Worm (Caenorhabditis elegans) whole organism, L4 larva: ENCODE data around the gene F37C12.18.

Source experiments
- F37D6.2 ChIP-seq: sonication (generic microtip); optimal IDR thresholded peaks from 2 replicates; lab custom pipeline; 2016; ENCODE audit warnings: mild to moderate bottlenecking, missing genetic modification characterization, missing compliant biosample characterization
- Y105C5A.15 ChIP-seq: fragments of 200-800 bp; sonication (Bioruptor generic); IDR thresholded peaks from 2 replicates; pipeline ENCODE4 v1.3.6; 2022; ENCODE audit warnings: missing genetic modification characterization, missing compliant biosample characterization
- Y48G9A.11 ChIP-seq: fragments of 200-800 bp; sonication (Bioruptor generic); IDR thresholded peaks from 2 replicates; pipeline ENCODE4 v1.3.6; 2022; ENCODE audit warnings: missing genetic modification reagents, missing genetic modification characterization, missing compliant biosample characterization
- ZK337.2 ChIP-seq: fragments of 200-800 bp; sonication (Bioruptor generic); IDR thresholded peaks from 2 replicates; pipeline ENCODE4 v1.3.6; 2022; ENCODE audit warnings: missing genetic modification reagents, missing genetic modification characterization, missing compliant biosample characterization
- aha-1 ChIP-seq: fragments of 150-350 bp; peaks from one replicate; lab custom pipeline; 2014; ENCODE audit warnings: missing biosample characterization, missing genetic modification characterization
- ama-1 ChIP-seq: fragments of 150-350 bp; optimal IDR thresholded peaks from 2 replicates; lab custom pipeline; 2014; ENCODE audit warnings: inconsistent platforms, mixed read lengths
- ceh-20 ChIP-seq: fragments of 200-800 bp; sonication (Bioruptor generic); IDR thresholded peaks from 2 replicates; pipeline ENCODE4 v1.3.6; 2022; ENCODE audit warnings: missing genetic modification reagents, missing genetic modification characterization, missing compliant biosample characterization
- ceh-28 ChIP-seq: fragments of 150-350 bp; optimal IDR thresholded peaks from 2 replicates; lab custom pipeline; 2014; ENCODE audit warnings: missing biosample characterization, missing genetic modification reagents, missing genetic modification characterization
- ceh-32 ChIP-seq: sonication (generic microtip); optimal IDR thresholded peaks from 2 replicates; lab custom pipeline; 2016; ENCODE audit warnings: mild to moderate bottlenecking, missing genetic modification characterization, missing compliant biosample characterization; ENCODE audit not compliant: poor library complexity
- ceh-44 ChIP-seq: fragments of 200-800 bp; sonication (Bioruptor generic); IDR thresholded peaks from 2 replicates; pipeline ENCODE4 v1.3.6; 2022; ENCODE audit warnings: missing genetic modification reagents, missing genetic modification characterization, missing compliant biosample characterization
- ceh-62 ChIP-seq: sonication (generic microtip); optimal IDR thresholded peaks from 2 replicates; lab custom pipeline; 2017; ENCODE audit warnings: missing biosample characterization, missing genetic modification characterization
- daf-16 ChIP-seq, 3 experiments: sonication (generic microtip); optimal IDR thresholded peaks; 2 replicates each; lab custom pipeline; 2016 to 2017; ENCODE audit warnings: missing genetic modification characterization in 3 of 3, missing genetic modification reagents in 3 of 3, mild to moderate bottlenecking in 2 of 3, missing compliant biosample characterization in 2 of 3, missing biosample characterization in 1 of 3, moderate library complexity in 1 of 3
- daf-19 ChIP-seq: fragments of 200-800 bp; sonication (Bioruptor generic); conservative IDR thresholded peaks from 2 replicates; pipeline ENCODE4 v1.3.6; 2022; ENCODE audit warnings: missing genetic modification characterization, missing compliant biosample characterization
- daf-8 ChIP-seq: fragments of 200-800 bp; sonication (Bioruptor generic); IDR thresholded peaks from 2 replicates; pipeline ENCODE4 v1.3.6; 2022; ENCODE audit warnings: missing genetic modification characterization, missing compliant biosample characterization
- dmd-6 ChIP-seq: fragments of 200-800 bp; sonication (Bioruptor generic); IDR thresholded peaks from 2 replicates; pipeline ENCODE4 v1.3.6; 2022; ENCODE audit warnings: missing genetic modification reagents, missing genetic modification characterization, missing compliant biosample characterization
- egl-43 ChIP-seq: fragments of 200-800 bp; sonication (Bioruptor generic); IDR thresholded peaks from 2 replicates; pipeline ENCODE4 v1.3.6; 2022; ENCODE audit warnings: missing genetic modification reagents, missing genetic modification characterization, missing compliant biosample characterization
- hlh-30 ChIP-seq: sonication (generic microtip); optimal IDR thresholded peaks from 2 replicates; lab custom pipeline; 2017; ENCODE audit warnings: antibody characterized with exemption, mild to moderate bottlenecking, missing genetic modification characterization, missing compliant biosample characterization; ENCODE audit not compliant: insufficient read depth
- lim-7 ChIP-seq: fragments of 200-800 bp; sonication (Bioruptor generic); IDR thresholded peaks from 2 replicates; pipeline ENCODE4 v1.3.6; 2022; ENCODE audit warnings: missing genetic modification characterization, missing compliant biosample characterization
- lir-3 ChIP-seq: sonication (generic microtip); optimal IDR thresholded peaks from 2 replicates; lab custom pipeline; 2016; ENCODE audit warnings: mild to moderate bottlenecking, missing genetic modification characterization, missing compliant biosample characterization
- madf-5 ChIP-seq, 2 experiments: fragments of 200-800 bp; sonication (Bioruptor generic); IDR thresholded peaks; 2 replicates each; pipeline ENCODE4 v1.3.6; 2022; ENCODE audit warnings: missing compliant biosample characterization in 2 of 2, missing genetic modification characterization in 2 of 2
- nhr-11 ChIP-seq: fragments of 150-350 bp; optimal IDR thresholded peaks from 2 replicates; lab custom pipeline; 2014; ENCODE audit warnings: missing biosample characterization, missing genetic modification characterization
- nhr-77 ChIP-seq: fragments of 150-350 bp; optimal IDR thresholded peaks from 2 replicates; lab custom pipeline; 2014; ENCODE audit warnings: missing biosample characterization, missing genetic modification characterization
- pha-4 ChIP-seq, 2 experiments: fragments of 150-350 bp in 1 of 2; fragments of 200-800 bp in 1 of 2; sonication (Bioruptor generic) in 1 of 2; IDR thresholded peaks in 1 of 2; optimal IDR thresholded peaks in 1 of 2; 2 replicates each; pipeline versions ENCODE4 v1.3.6 to Lab custom; 2014 to 2022; ENCODE audit warnings: missing genetic modification characterization in 2 of 2, missing genetic modification reagents in 2 of 2, missing biosample characterization in 1 of 2, missing compliant biosample characterization in 1 of 2
- php-3 ChIP-seq: fragments of 200-800 bp; sonication (Bioruptor generic); IDR thresholded peaks from 2 replicates; pipeline ENCODE4 v1.3.6; 2022; ENCODE audit warnings: missing genetic modification reagents, missing genetic modification characterization, missing compliant biosample characterization
- saeg-2 ChIP-seq: fragments of 200-800 bp; sonication (Bioruptor generic); IDR thresholded peaks from 2 replicates; pipeline ENCODE4 v1.3.6; 2022; ENCODE audit warnings: missing genetic modification reagents, missing genetic modification characterization, missing compliant biosample characterization
- set-16 ChIP-seq: fragments of 200-800 bp; sonication (Bioruptor generic); IDR thresholded peaks from 2 replicates; pipeline ENCODE4 v1.3.6; 2022; ENCODE audit warnings: missing genetic modification reagents, missing genetic modification characterization, missing compliant biosample characterization
- skn-1 ChIP-seq: fragments of 150-350 bp; optimal IDR thresholded peaks from 2 replicates; lab custom pipeline; 2014; ENCODE audit warnings: missing biosample characterization, missing genetic modification characterization
- snpc-4 ChIP-seq: fragments of 150-350 bp; optimal IDR thresholded peaks from 2 replicates; lab custom pipeline; 2014; ENCODE audit warnings: missing biosample characterization, missing genetic modification characterization
- spr-3 ChIP-seq: fragments of 200-800 bp; sonication (Bioruptor generic); optimal IDR thresholded peaks from 2 replicates; lab custom pipeline; 2018; ENCODE audit warnings: mild to moderate bottlenecking, missing genetic modification characterization, missing compliant biosample characterization
- unc-130 ChIP-seq: sonication (generic microtip); optimal IDR thresholded peaks from 2 replicates; lab custom pipeline; 2016; ENCODE audit warnings: missing genetic modification reagents, missing genetic modification characterization, missing compliant biosample characterization
- unc-62 ChIP-seq, 3 experiments: fragments of 150-350 bp in 1 of 3; sonication (generic microtip); optimal IDR thresholded peaks in 2 of 3; peaks in 1 of 3; 1 replicate in 1 of 3; 2 replicates in 2 of 3; lab custom pipeline; 2014 to 2017; ENCODE audit warnings: missing biosample characterization in 3 of 3, missing genetic modification characterization in 3 of 3, missing genetic modification reagents in 3 of 3, missing genotype in 1 of 3
- zag-1 ChIP-seq: fragments of 150-350 bp; optimal IDR thresholded peaks from 2 replicates; lab custom pipeline; 2014; ENCODE audit warnings: missing biosample characterization, missing genetic modification characterization
- zfp-2 ChIP-seq: sonication (generic microtip); optimal IDR thresholded peaks from 2 replicates; lab custom pipeline; 2016; ENCODE audit warnings: mild to moderate bottlenecking, missing genetic modification characterization, missing compliant biosample characterization
- zfp-3 ChIP-seq: fragments of 200-800 bp; sonication (Bioruptor generic); conservative IDR thresholded peaks from 2 replicates; pipeline ENCODE4 v1.3.6; 2022; ENCODE audit warnings: missing genetic modification reagents, missing genetic modification characterization, missing compliant biosample characterization
- zip-11 ChIP-seq: fragments of 200-800 bp; sonication (Bioruptor generic); IDR thresholded peaks from 2 replicates; pipeline ENCODE4 v1.3.6; 2022; ENCODE audit warnings: missing genetic modification characterization, missing compliant biosample characterization
- zip-2 ChIP-seq: fragments of 150-350 bp; optimal IDR thresholded peaks from 2 replicates; lab custom pipeline; 2014; ENCODE audit warnings: missing biosample characterization, missing genetic modification characterization
- ztf-11 ChIP-seq: fragments of 150-350 bp; optimal IDR thresholded peaks from 2 replicates; lab custom pipeline; 2014; ENCODE audit warnings: missing biosample characterization, missing genetic modification characterization
- ztf-7 ChIP-seq: fragments of 150-350 bp; optimal IDR thresholded peaks from 2 replicates; lab custom pipeline; 2014; ENCODE audit warnings: missing biosample characterization, missing genetic modification characterization

Gene F37C12.18

DNA sequence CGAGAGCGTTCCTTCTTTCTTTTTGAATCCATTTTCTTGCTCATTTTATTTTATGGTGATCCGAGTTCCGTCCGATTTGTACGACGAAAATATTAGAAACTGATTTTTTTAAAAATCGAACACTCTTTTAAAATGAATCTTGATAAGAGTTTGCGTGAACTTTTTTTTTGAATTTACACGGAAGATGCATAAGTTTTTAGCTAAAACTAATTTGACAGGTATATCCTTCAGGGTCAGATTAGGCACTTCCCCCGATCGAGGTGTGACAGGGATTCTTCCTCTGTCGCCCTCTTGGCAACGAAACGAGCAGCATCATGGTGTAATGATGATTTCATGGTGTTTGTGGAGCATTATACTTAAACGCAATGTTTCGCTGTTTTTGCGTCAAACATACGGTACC is at the start of gene F37C12.18:
Gene F37C12.18 (minus strand): TSS at position 101 of the 400 bp plus-strand sequence.
- TF ChIP-seq unc-62 (GFP tag; optimal IDR thresholded peaks at IDR 0.05 in 1 of 2; lab: Kevin White, UChicago) (no peak), unc-62 (tag; optimal IDR thresholded peaks at IDR 0.05; lab: Kevin White, UChicago) (no peak), aha-1 (peak; percentile 68), zag-1 (tag; lab: Kevin White, UChicago) (no peak), madf-5 (GFP tag; IDR thresholded peaks at IDR 0.05; lab: Robert Waterston, UW) (no peak)

DNA sequence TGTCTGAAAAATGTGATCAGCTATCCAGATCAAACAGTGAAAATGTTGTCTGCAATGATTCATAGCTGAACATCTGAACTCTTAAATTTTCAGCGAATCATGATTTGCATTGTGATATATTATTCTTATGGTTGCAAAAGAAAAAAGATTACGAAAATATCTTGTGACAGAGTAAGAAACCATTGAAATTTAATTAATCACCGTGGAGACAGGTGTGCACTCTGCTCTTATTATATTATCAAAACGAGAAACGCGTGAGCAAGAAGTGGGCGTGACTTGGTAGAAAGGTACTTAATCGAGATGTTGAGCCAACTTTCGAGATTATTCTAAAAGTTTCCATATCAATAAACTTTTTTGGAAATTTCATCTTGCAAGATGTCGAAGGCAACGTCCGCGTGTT is 47.8 kb upstream of the F37C12.18 start, which contains the start of gene osm-10:
Gene osm-10 (plus strand): TSS at position 293 of the 400 bp plus-strand sequence.
- no peak for TF ChIP-seq nhr-11 (tag; lab: Kevin White, UChicago)
- peak; percentile 52 for TF ChIP-seq aha-1
- TF ChIP-seq unc-130 (GFP tag; lab: Kevin White, UChicago), result no peak

DNA sequence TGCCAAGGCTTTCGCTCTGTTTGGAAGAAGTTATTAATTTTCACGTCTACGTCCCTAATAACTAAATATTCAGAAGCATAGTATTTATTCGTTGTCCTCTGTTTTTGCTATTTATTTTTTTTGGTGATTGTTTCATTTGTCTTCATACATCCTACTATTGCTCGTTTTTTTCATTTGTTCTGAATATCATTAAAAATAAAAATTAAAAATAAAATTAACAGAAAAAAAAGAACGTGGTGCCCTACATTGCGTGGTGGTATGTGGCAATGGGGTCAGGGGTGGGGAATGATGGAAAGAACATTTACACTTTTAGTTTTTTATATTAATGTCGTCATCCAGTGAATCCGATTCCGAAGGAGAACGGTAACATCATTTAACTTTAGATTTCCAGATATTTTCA is 45.8 kb upstream of the F37C12.18 start, which contains the start of gene ztf-31:
Gene ztf-31 (plus strand): TSS at position 301 of the 400 bp plus-strand sequence.
- no peak for TF ChIP-seq dmd-6 (GFP tag; lab: Robert Waterston, UW)
- TF ChIP-seq egl-43, result no peak
- no peak for TF ChIP-seq ceh-62 (tag; lab: Kevin White, UChicago)
- no peak for TF ChIP-seq lim-7
- no peak for TF ChIP-seq ZK337.2 (GFP tag; lab: Robert Waterston, UW)
- no peak for TF ChIP-seq ceh-20 (GFP tag; lab: Robert Waterston, UW)
- TF ChIP-seq snpc-4 (tag; lab: Kevin White, UChicago), result no peak
- no peak for TF ChIP-seq daf-19
- TF ChIP-seq lir-3 (tag; lab: Kevin White, UChicago), result no peak
- TF ChIP-seq zip-11 (GFP tag; lab: Robert Waterston, UW), result no peak
- no peak for TF ChIP-seq nhr-11 (tag; lab: Kevin White, UChicago)
- no peak for TF ChIP-seq zfp-2
- no peak for TF ChIP-seq ama-1 (lab: Kevin White, UChicago)
- no peak for TF ChIP-seq Y48G9A.11 (GFP tag; lab: Robert Waterston, UW)
- no peak for TF ChIP-seq zfp-3 (GFP tag; lab: Robert Waterston, UW)
- TF ChIP-seq Y105C5A.15 (GFP tag; lab: Robert Waterston, UW), result no peak
- no peak for TF ChIP-seq zag-1 (tag; lab: Kevin White, UChicago)
- TF ChIP-seq daf-16 (GFP tag; optimal IDR thresholded peaks at IDR 0.05; lab: Kevin White, UChicago), result no peak
- TF ChIP-seq daf-16 (tag; optimal IDR thresholded peaks at IDR 0.05; lab: Kevin White, UChicago), result no peak
- TF ChIP-seq daf-8, result no peak

DNA sequence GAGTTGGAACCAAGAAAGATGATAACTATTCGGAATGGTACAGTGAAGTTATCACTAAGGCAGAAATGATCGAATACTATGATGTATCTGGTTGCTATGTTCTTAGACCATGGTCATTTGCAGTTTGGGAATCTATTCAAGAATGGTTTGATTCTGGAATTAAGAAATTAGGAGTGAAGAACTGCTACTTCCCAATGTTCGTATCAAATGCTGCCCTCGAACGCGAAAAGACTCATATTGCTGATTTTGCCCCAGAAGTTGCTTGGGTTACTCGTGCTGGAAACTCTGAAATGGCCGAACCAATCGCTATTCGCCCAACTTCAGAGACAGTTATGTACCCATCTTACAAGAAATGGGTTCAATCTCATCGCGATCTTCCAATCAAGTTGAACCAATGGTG is 44.2 kb upstream of the F37C12.18 start:
- TF ChIP-seq zfp-2, result no peak
- peak in 1 of 2 experiments; percentile 90 for TF ChIP-seq unc-62 (GFP tag; optimal IDR thresholded peaks at IDR 0.05 in 1 of 2; lab: Kevin White, UChicago)
- TF ChIP-seq unc-62 (tag; optimal IDR thresholded peaks at IDR 0.05; lab: Kevin White, UChicago), result no peak

DNA sequence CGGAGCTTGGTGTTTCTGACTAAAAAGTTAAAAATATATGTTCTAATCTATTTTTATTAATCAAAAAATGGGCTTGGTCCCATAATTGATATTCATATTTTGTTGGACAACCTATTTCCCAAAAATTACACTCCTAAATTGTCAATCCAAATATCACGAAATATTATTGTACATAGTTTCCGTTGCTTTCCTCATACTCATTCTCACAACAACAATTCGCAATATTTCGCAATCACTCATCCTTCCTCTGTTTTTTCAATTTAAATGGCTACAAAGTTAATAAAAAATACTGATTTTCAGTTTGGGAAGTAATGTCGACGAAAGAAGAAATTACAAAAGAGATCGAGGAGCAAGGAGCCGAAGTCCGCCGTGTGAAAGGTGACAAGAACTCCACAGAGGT is 43.5 kb upstream of the F37C12.18 start, which contains the start of gene pars-1:
Gene pars-1 (plus strand): TSS at position 301 of the 400 bp plus-strand sequence.
- TF ChIP-seq zip-2 (tag; lab: Kevin White, UChicago), result peak; percentile 46
- TF ChIP-seq php-3 (GFP tag; lab: Robert Waterston, UW), result no peak
- TF ChIP-seq, all 104 proteins: peak for 1

DNA sequence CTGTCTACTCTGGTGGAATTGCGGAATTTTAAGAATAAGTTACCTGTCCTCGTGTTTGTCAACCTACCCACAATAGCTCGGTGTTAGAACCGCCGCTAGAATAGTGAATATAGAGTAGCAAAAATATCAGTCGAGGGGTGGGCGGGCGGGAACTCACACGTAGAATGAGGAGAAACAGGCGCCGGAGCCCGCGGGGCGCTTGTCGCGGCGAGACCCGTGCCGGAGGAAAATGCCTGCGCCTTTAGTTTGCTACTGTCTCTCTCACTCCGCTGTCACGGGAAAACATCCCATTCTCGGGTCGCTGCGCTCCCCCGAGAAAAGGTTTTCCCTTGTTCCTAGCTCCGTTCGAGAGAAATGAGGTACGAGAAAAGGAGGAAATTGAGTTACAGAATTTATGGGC is 40.4 kb upstream of the F37C12.18 start:
- peak; percentile 85 for TF ChIP-seq set-16 (GFP tag; lab: Robert Waterston, UW)

DNA sequence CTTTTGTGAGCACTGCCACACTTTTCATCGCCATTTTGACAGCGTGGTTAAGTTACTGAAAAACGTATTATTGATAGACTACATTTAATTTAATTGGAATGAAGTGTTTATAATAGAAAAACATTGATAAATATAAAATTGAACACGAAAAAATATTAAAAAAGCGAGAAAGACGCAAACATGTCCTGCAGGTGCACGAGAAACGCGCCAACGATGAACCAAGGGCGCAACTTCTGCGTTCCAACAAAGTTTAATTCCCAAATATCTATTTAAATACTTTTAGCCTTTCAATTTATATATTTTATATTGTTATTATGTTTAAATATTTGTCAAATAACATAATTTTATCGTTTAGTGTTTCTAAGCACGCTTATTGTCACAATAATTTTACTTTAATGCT is 38.9 kb upstream of the F37C12.18 start, which contains the start of gene ndus-8:
Gene ndus-8 (minus strand): TSS at position 55 of the 400 bp plus-strand sequence.
- TF ChIP-seq unc-130 (GFP tag; lab: Kevin White, UChicago), result no peak
- TF ChIP-seq zfp-3 (GFP tag; lab: Robert Waterston, UW), result no peak
- TF ChIP-seq aha-1, result peak; percentile 51
- TF ChIP-seq ZK337.2 (GFP tag; lab: Robert Waterston, UW), result no peak
- no peak for TF ChIP-seq spr-3
- TF ChIP-seq ceh-44, result no peak
- no peak for TF ChIP-seq pha-4 (GFP tag; IDR thresholded peaks at IDR 0.05; lab: Robert Waterston, UW)
- TF ChIP-seq pha-4 (tag; optimal IDR thresholded peaks at IDR 0.05; lab: Kevin White, UChicago), result peak; percentile 43
- TF ChIP-seq hlh-30 (tag; lab: Kevin White, UChicago), result peak; percentile 35
- TF ChIP-seq ztf-7, result no peak
- no peak for TF ChIP-seq skn-1 (tag; lab: Kevin White, UChicago)
- TF ChIP-seq nhr-77 (tag; lab: Kevin White, UChicago), result peak; percentile 5
- TF ChIP-seq ceh-32, result no peak
- TF ChIP-seq F37D6.2 (tag; lab: Kevin White, UChicago), result no peak
- TF ChIP-seq ztf-11 (tag; lab: Kevin White, UChicago), result no peak
- TF ChIP-seq ceh-28 (tag; lab: Kevin White, UChicago), result no peak
- no peak for TF ChIP-seq saeg-2 (GFP tag; lab: Robert Waterston, UW)
